Worm (Caenorhabditis elegans) whole organism, young adult: Measurements from ENCODE around the gene lron-1.

Source experiments
- Y67H2A.10 ChIP-seq: fragments of 200-800 bp; sonication (Bioruptor generic); conservative IDR thresholded peaks from 2 replicates; pipeline ENCODE4 v1.3.6; 2022; ENCODE audit warnings: missing genetic modification reagents, missing genetic modification characterization, missing compliant biosample characterization
- attf-5 ChIP-seq: fragments of 200-800 bp; sonication (Bioruptor generic); optimal IDR thresholded peaks from 2 replicates; lab custom pipeline; 2018; ENCODE audit warnings: mild to moderate bottlenecking, missing genetic modification characterization, missing compliant biosample characterization
- lsl-1 ChIP-seq: fragments of 200-800 bp; sonication (Bioruptor generic); optimal IDR thresholded peaks from 2 replicates; lab custom pipeline; 2018; ENCODE audit warnings: mild to moderate bottlenecking, missing genetic modification characterization, moderate library complexity, missing compliant biosample characterization
- snpc-1.1 ChIP-seq: sonication (generic microtip); optimal IDR thresholded peaks from 2 replicates; lab custom pipeline; 2017; ENCODE audit warnings: missing genetic modification characterization, mild to moderate bottlenecking, missing compliant biosample characterization, antibody characterized with exemption, moderate library complexity, missing genotype, missing genetic modification reagents; ENCODE audit not compliant: insufficient read depth
- unc-62 ChIP-seq: fragments of 150-350 bp; optimal IDR thresholded peaks from 2 replicates; lab custom pipeline; 2014; ENCODE audit warnings: missing biosample characterization, missing genetic modification reagents, missing genetic modification characterization

DNA sequence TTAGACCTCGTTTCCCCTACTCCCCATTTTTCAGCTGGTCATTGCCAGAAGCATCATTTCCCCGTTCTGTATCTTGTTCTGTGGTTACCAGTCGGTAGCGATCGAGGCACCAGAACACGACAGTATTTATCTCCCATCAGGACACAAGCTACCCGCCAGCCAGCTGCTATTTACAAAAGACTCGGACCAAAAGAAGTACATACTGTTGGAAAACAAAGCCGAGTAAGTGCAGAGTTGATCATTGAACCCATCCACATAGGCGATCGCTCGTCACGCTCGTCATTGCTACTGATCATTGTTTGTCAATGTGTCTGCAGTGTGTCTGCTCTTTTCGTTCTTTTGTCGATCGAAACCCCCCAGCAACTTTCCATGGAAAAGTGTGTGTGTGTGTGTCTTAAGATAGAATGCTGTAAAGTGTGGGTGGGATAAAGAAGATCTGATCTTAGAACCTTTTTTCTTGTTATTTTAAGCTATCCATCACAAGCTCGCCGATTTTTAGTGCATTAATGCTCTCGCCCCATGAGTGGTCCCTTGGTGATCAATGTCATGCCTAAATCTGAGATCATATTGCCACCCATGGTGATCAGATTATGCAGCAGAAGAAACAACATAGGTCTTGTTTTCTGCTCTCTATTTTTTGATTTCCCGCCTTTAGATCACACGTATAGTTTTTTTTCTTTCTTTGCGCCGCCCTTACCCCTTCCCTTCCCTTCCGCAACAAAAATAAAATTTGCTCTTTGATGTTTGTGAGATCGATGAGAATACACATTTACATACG lies 12.8 kb upstream of the lron-1 start:
- no peak for TF ChIP-seq snpc-1.1 (tag; lab: Kevin White, UChicago)
- no peak for TF ChIP-seq Y67H2A.10 (GFP tag; lab: Robert Waterston, UW)
- no peak for TF ChIP-seq attf-5 (GFP tag; lab: Kevin White, UChicago)
- no peak for TF ChIP-seq unc-62 (GFP tag; lab: Kevin White, UChicago)
- no peak for TF ChIP-seq lsl-1 (GFP tag; lab: Kevin White, UChicago)
